Fruit fly (Drosophila melanogaster) whole organism, embryonic: ENCODE measurements around the gene Trs23.
A peak's percentile ranks its signal among the peaks of the same experiment; 100 is the strongest.

ENCODE experiments used
- ATbp ChIP-seq: fragments of 200-800 bp; sonication (Bioruptor generic); optimal IDR thresholded peaks from 2 replicates; lab custom pipeline; 2017; ENCODE audit warnings: missing biosample characterization, mild to moderate bottlenecking, missing genetic modification characterization, missing genetic modification reagents
- CG11398 ChIP-seq: fragments of 200-800 bp; sonication (Bioruptor generic); optimal IDR thresholded peaks from 2 replicates; lab custom pipeline; 2016; ENCODE audit warnings: missing biosample characterization, missing genetic modification characterization
- CG12236 ChIP-seq: fragments of 200-800 bp; sonication (Bioruptor generic); optimal IDR thresholded peaks from 2 replicates; lab custom pipeline; 2016; ENCODE audit warnings: missing biosample characterization, missing genetic modification characterization
- CG14014 ChIP-seq: fragments of 200-800 bp; sonication (Bioruptor generic); IDR thresholded peaks from 2 replicates; pipeline ENCODE4 v1.3.6; 2022; ENCODE audit warnings: missing biosample characterization, missing genetic modification characterization
- CG14441 ChIP-seq: fragments of 200-800 bp; sonication (Bioruptor generic); IDR thresholded peaks from 2 replicates; pipeline ENCODE4 v1.3.6; 2022; ENCODE audit warnings: missing biosample characterization, missing genetic modification characterization
- CG14710 ChIP-seq: fragments of 200-800 bp; sonication (Bioruptor generic); optimal IDR thresholded peaks from 3 replicates; lab custom pipeline; 2019; ENCODE audit warnings: missing biosample characterization, mild to moderate bottlenecking, missing genetic modification characterization, moderate library complexity
- CG17186 ChIP-seq: fragments of 200-800 bp; sonication (Bioruptor generic); optimal IDR thresholded peaks from 3 replicates; lab custom pipeline; 2017; ENCODE audit warnings: missing biosample characterization, missing genetic modification reagents, missing genetic modification characterization
- CG18011 ChIP-seq: fragments of 200-800 bp; sonication (Bioruptor generic); optimal IDR thresholded peaks from 2 replicates; lab custom pipeline; 2017; ENCODE audit warnings: missing biosample characterization, missing genetic modification characterization, mild to moderate bottlenecking, moderate library complexity, missing genotype
- CG18262 ChIP-seq: fragments of 200-800 bp; optimal IDR thresholded peaks from 3 replicates; lab custom pipeline; 2019; ENCODE audit warnings: missing biosample characterization, mild to moderate bottlenecking, missing genetic modification characterization, moderate library complexity
- CG18599 ChIP-seq: fragments of 200-800 bp; sonication (Bioruptor generic); optimal IDR thresholded peaks from 3 replicates; lab custom pipeline; 2017; ENCODE audit warnings: missing biosample characterization, missing genetic modification characterization, mild to moderate bottlenecking, moderate library complexity, missing genetic modification reagents
- CG18764 ChIP-seq: fragments of 200-800 bp; sonication (Bioruptor generic); optimal IDR thresholded peaks from 3 replicates; lab custom pipeline; 2016; ENCODE audit warnings: missing biosample characterization, missing genetic modification characterization
- CG30403 ChIP-seq: fragments of 200-800 bp; sonication (Bioruptor generic); optimal IDR thresholded peaks from 3 replicates; lab custom pipeline; 2016; ENCODE audit warnings: missing biosample characterization, missing genetic modification characterization
- CG31224 ChIP-seq: fragments of 200-800 bp; sonication (Bioruptor generic); IDR thresholded peaks from 2 replicates; pipeline ENCODE4 v1.3.6; 2022; ENCODE audit warnings: missing biosample characterization, missing genetic modification characterization
- CG3163 ChIP-seq: fragments of 200-800 bp; sonication (Bioruptor generic); optimal IDR thresholded peaks from 3 replicates; lab custom pipeline; 2016; ENCODE audit warnings: missing biosample characterization, missing genetic modification characterization
- CG3407 ChIP-seq: fragments of 200-800 bp; sonication (Bioruptor generic); optimal IDR thresholded peaks from 2 replicates; lab custom pipeline; 2018; ENCODE audit warnings: missing biosample characterization, mild to moderate bottlenecking, missing genetic modification characterization
- CG43689 ChIP-seq: fragments of 200-800 bp; sonication (Bioruptor generic); IDR thresholded peaks from 2 replicates; pipeline ENCODE4 v1.3.6; 2022; ENCODE audit warnings: missing biosample characterization, missing genetic modification characterization
- CG4424 ChIP-seq: fragments of 200-800 bp; sonication (Bioruptor generic); optimal IDR thresholded peaks from 3 replicates; lab custom pipeline; 2016; ENCODE audit warnings: missing biosample characterization, missing genetic modification characterization
- CG6791 ChIP-seq: fragments of 200-800 bp; sonication (Bioruptor generic); IDR thresholded peaks from 3 replicates; pipeline ENCODE4 v1.3.6; 2022; ENCODE audit warnings: missing biosample characterization, missing genetic modification characterization; ENCODE audit not compliant: partially characterized antibody
- CG7271 ChIP-seq: fragments of 200-800 bp; sonication (Bioruptor generic); optimal IDR thresholded peaks from 2 replicates; lab custom pipeline; 2018; ENCODE audit warnings: missing biosample characterization, mild to moderate bottlenecking, missing genetic modification characterization, moderate library complexity
- CG7357 ChIP-seq: fragments of 200-800 bp; sonication (Bioruptor generic); IDR thresholded peaks from 3 replicates; pipeline ENCODE4 v1.3.6; 2022; ENCODE audit warnings: missing biosample characterization, missing genetic modification characterization
- CG7786 ChIP-seq: fragments of 200-800 bp; sonication (Bioruptor generic); optimal IDR thresholded peaks from 2 replicates; lab custom pipeline; 2016; ENCODE audit warnings: missing biosample characterization, missing genetic modification characterization
- CG8089 ChIP-seq: fragments of 200-800 bp; sonication (Bioruptor generic); optimal IDR thresholded peaks from 3 replicates; lab custom pipeline; 2016; ENCODE audit warnings: missing biosample characterization, missing genetic modification characterization
- CG8388 ChIP-seq: fragments of 200-800 bp; sonication (Bioruptor generic); optimal IDR thresholded peaks from 2 replicates; lab custom pipeline; 2019; ENCODE audit warnings: missing biosample characterization, mild to moderate bottlenecking, missing genetic modification characterization, moderate library complexity
- CG8924 ChIP-seq: fragments of 200-800 bp; optimal IDR thresholded peaks from 3 replicates; lab custom pipeline; 2019; ENCODE audit warnings: missing biosample characterization, mild to moderate bottlenecking, missing genetic modification characterization, moderate library complexity
- CG9609 ChIP-seq: fragments of 200-800 bp; sonication (Bioruptor generic); optimal IDR thresholded peaks from 3 replicates; lab custom pipeline; 2016; ENCODE audit warnings: missing biosample characterization, missing genetic modification characterization
- Camta ChIP-seq: fragments of 200-800 bp; sonication (Bioruptor generic); optimal IDR thresholded peaks from 2 replicates; lab custom pipeline; 2016; ENCODE audit warnings: missing biosample characterization, missing genetic modification characterization
- Fer1 ChIP-seq: fragments of 200-800 bp; sonication (Bioruptor generic); optimal IDR thresholded peaks from 2 replicates; lab custom pipeline; 2017; ENCODE audit warnings: missing biosample characterization, mild to moderate bottlenecking, missing genetic modification characterization
- Fer3 ChIP-seq: fragments of 200-800 bp; sonication (Bioruptor generic); optimal IDR thresholded peaks from 2 replicates; lab custom pipeline; 2018; ENCODE audit warnings: missing biosample characterization, mild to moderate bottlenecking, missing genetic modification characterization, moderate library complexity
- HHEX ChIP-seq: fragments of 200-800 bp; sonication (Bioruptor generic); optimal IDR thresholded peaks from 3 replicates; lab custom pipeline; 2017; ENCODE audit warnings: missing biosample characterization, mild to moderate bottlenecking, missing genetic modification characterization, missing genetic modification reagents
- HLH54F ChIP-seq: fragments of 200-800 bp; sonication (Bioruptor generic); optimal IDR thresholded peaks from 3 replicates; lab custom pipeline; 2016; ENCODE audit warnings: missing biosample characterization, missing genetic modification characterization
- Med ChIP-seq: fragments of 200-800 bp; sonication (Bioruptor generic); peaks from one replicate; lab custom pipeline; 2016; ENCODE audit warnings: missing biosample characterization, missing genetic modification characterization, mild to moderate bottlenecking, inconsistent platforms, moderate library complexity
- NFAT ChIP-seq: fragments of 200-800 bp; sonication (Bioruptor generic); IDR thresholded peaks from 2 replicates; pipeline ENCODE4 v1.3.6; 2022; ENCODE audit warnings: missing biosample characterization, missing genetic modification characterization
- Stat92E ChIP-seq, 3 experiments: fragments of >200 bp in 2 of 3; fragments of 200-800 bp in 1 of 3; sonication (Bioruptor generic) in 1 of 3; optimal IDR thresholded peaks; 2 replicates each; lab custom pipeline; 2017 to 2019; ENCODE audit warnings: missing biosample characterization in 3 of 3, missing genetic modification characterization in 3 of 3, mild to moderate bottlenecking in 1 of 3, moderate library complexity in 1 of 3
- amos ChIP-seq: fragments of 200-800 bp; sonication (Bioruptor generic); IDR thresholded peaks from 2 replicates; pipeline ENCODE4 v1.3.6; 2022; ENCODE audit warnings: missing biosample characterization, missing genetic modification characterization; ENCODE audit not compliant: partially characterized antibody
- corto ChIP-seq: fragments of 200-800 bp; sonication (Bioruptor generic); optimal IDR thresholded peaks from 2 replicates; lab custom pipeline; 2016; ENCODE audit warnings: missing biosample characterization, mild to moderate bottlenecking, missing genetic modification characterization, moderate library complexity
- exex ChIP-seq: fragments of 200-800 bp; sonication (Bioruptor generic); optimal IDR thresholded peaks from 4 replicates; lab custom pipeline; 2018; ENCODE audit warnings: missing biosample characterization, mild to moderate bottlenecking, missing genetic modification characterization, moderate library complexity
- gfzf ChIP-seq: fragments of 200-800 bp; sonication (Bioruptor generic); optimal IDR thresholded peaks from 2 replicates; lab custom pipeline; 2016; ENCODE audit warnings: missing biosample characterization, mild to moderate bottlenecking, missing genetic modification characterization, moderate library complexity
- kah ChIP-seq: fragments of 200-800 bp; sonication (Bioruptor generic); optimal IDR thresholded peaks from 2 replicates; lab custom pipeline; 2018; ENCODE audit warnings: missing biosample characterization, mild to moderate bottlenecking, missing genetic modification characterization
- kay ChIP-seq: fragments of 200-800 bp; sonication (Bioruptor generic); optimal IDR thresholded peaks from 2 replicates; lab custom pipeline; 2016; ENCODE audit warnings: missing biosample characterization, missing genetic modification characterization
- peb ChIP-seq: fragments of 200-800 bp; sonication (Bioruptor generic); IDR thresholded peaks from 2 replicates; pipeline ENCODE4 v1.3.6; 2022; ENCODE audit warnings: missing biosample characterization, missing genetic modification characterization
- psq ChIP-seq: fragments of 200-800 bp; sonication (Bioruptor generic); optimal IDR thresholded peaks from 2 replicates; lab custom pipeline; 2017; ENCODE audit warnings: missing biosample characterization, missing genetic modification characterization
- pzg ChIP-seq: fragments of 200-800 bp; sonication (Bioruptor generic); optimal IDR thresholded peaks from 3 replicates; lab custom pipeline; 2018; ENCODE audit warnings: missing biosample characterization, mild to moderate bottlenecking, missing genetic modification characterization, moderate library complexity
- sd ChIP-seq: fragments of 200-800 bp; sonication (Bioruptor generic); optimal IDR thresholded peaks from 3 replicates; lab custom pipeline; 2018; ENCODE audit warnings: missing biosample characterization, mild to moderate bottlenecking, missing genetic modification characterization, moderate library complexity
- sob ChIP-seq: fragments of 200-800 bp; sonication (Bioruptor generic); IDR thresholded peaks from 2 replicates; pipeline ENCODE4 v1.3.6; 2022; ENCODE audit warnings: missing biosample characterization, missing genetic modification characterization
- sug ChIP-seq: fragments of 200-800 bp; optimal IDR thresholded peaks from 2 replicates; lab custom pipeline; 2019; ENCODE audit warnings: missing biosample characterization, mild to moderate bottlenecking, missing genetic modification characterization, moderate library complexity
- tll ChIP-seq, 2 experiments: fragments of 200-800 bp in 1 of 2; fragments of >200 bp in 1 of 2; sonication (Bioruptor generic) in 1 of 2; optimal IDR thresholded peaks; 2 replicates each; lab custom pipeline; 2017 to 2019; ENCODE audit warnings: missing biosample characterization in 2 of 2, missing genetic modification characterization in 2 of 2, mild to moderate bottlenecking in 1 of 2, moderate library complexity in 1 of 2
- twi ChIP-seq: fragments of 200-800 bp; optimal IDR thresholded peaks from 2 replicates; lab custom pipeline; 2019; ENCODE audit warnings: missing biosample characterization, mild to moderate bottlenecking, missing genetic modification characterization, moderate library complexity
- vvl ChIP-seq: fragments of 200-800 bp; sonication (Bioruptor generic); IDR thresholded peaks from 2 replicates; pipeline ENCODE4 v1.3.6; 2022; ENCODE audit warnings: missing biosample characterization, missing genetic modification characterization

Gene Trs23

dm6 chr2L:8716383-8716782, 30.4 kb downstream of the Trs23 start (continued):
- TF ChIP-seq Fer3 (tag; lab: Kevin White, UChicago): no peak
- no peak for TF ChIP-seq psq (GFP tag; lab: Kevin White, UChicago)
- no peak for TF ChIP-seq CG18764
- no peak for TF ChIP-seq CG31224
- no peak for TF ChIP-seq vvl (GFP tag; lab: Robert Waterston, UW)
- TF ChIP-seq exex (tag; lab: Kevin White, UChicago): peak; percentile 73
- TF ChIP-seq CG8388 (GFP tag; lab: Kevin White, UChicago): no peak
- peak; percentile 29 for TF ChIP-seq sd
- no peak for TF ChIP-seq tll (GFP tag; optimal IDR thresholded peaks at IDR 0.05; lab: Kevin White, UChicago)
- peak; percentile 5 for TF ChIP-seq Med (GFP tag; lab: Kevin White, UChicago)
- no peak for TF ChIP-seq CG3407 (GFP tag; lab: Kevin White, UChicago)
- TF ChIP-seq kay (GFP tag; lab: Kevin White, UChicago): no peak
- TF ChIP-seq CG18262 (tag; lab: Kevin White, UChicago): no peak
- TF ChIP-seq pzg: no peak
- TF ChIP-seq CG18599 (GFP tag; lab: Kevin White, UChicago): no peak
- no peak for TF ChIP-seq CG8089 (GFP tag; lab: Kevin White, UChicago)
- no peak for TF ChIP-seq Stat92E (GFP tag; optimal IDR thresholded peaks at IDR 0.05; lab: Kevin White, UChicago)
- TF ChIP-seq corto (GFP tag; lab: Kevin White, UChicago): no peak
- no peak for TF ChIP-seq CG14441
- no peak for TF ChIP-seq amos (GFP tag; lab: Robert Waterston, UW)
- peak; percentile 21; the same call in 1 of the 2 replicates for TF ChIP-seq NFAT (GFP tag; lab: Robert Waterston, UW)
- no peak for TF ChIP-seq CG8924 (tag; lab: Kevin White, UChicago)
- TF ChIP-seq twi (tag; lab: Kevin White, UChicago): no peak
- peak; percentile 14 for TF ChIP-seq sug (tag; lab: Kevin White, UChicago)

- TF ChIP-seq gfzf (GFP tag; lab: Kevin White, UChicago) (no peak), CG18599 (GFP tag; lab: Kevin White, UChicago) (peak; percentile 95), HHEX (GFP tag; lab: Kevin White, UChicago) (peak; percentile 88), peb (GFP tag; lab: Robert Waterston, UW) (peak; percentile 32; the same call in 1 of the 2 replicates), CG7357 (GFP tag; lab: Robert Waterston, UW) (peak; percentile 54), Camta (GFP tag; lab: Kevin White, UChicago) (peak; percentile 68), sob (peak; percentile 77), CG9609 (GFP tag; lab: Kevin White, UChicago) (peak; percentile 29), CG3163 (peak; percentile 83), HLH54F (peak; percentile 66), Fer1 (GFP tag; lab: Kevin White, UChicago) (peak; percentile 91), ATbp (GFP tag; lab: Kevin White, UChicago) (peak; percentile 89), CG14014 (GFP tag; lab: Robert Waterston, UW) (peak; percentile 85), CG7271 (tag; lab: Kevin White, UChicago) (no peak), CG14710 (tag; lab: Kevin White, UChicago) (peak; percentile 85), CG11398 (no peak), CG6791 (GFP tag; lab: Robert Waterston, UW) (no peak), CG17186 (GFP tag; lab: Kevin White, UChicago) (no peak), CG4424 (GFP tag; lab: Kevin White, UChicago) (peak; percentile 91), pzg (no peak), CG18011 (peak; percentile 76), CG43689 (GFP tag; lab: Robert Waterston, UW) (peak; percentile 38; the same call in 1 of the 2 replicates), kah (peak; percentile 50), CG30403 (peak; percentile 96), CG12236 (GFP tag; lab: Kevin White, UChicago) (peak; percentile 33), CG7786 (GFP tag; lab: Kevin White, UChicago) (peak; percentile 54)
These were observed 31.7 kb downstream of the Trs23 start for dm6 chr2L:8717618-8718336.
